Worm (Caenorhabditis elegans) whole organism, L3 larva: ENCODE results near the gene lgc-54.

Experiments used
- ceh-16 ChIP-seq: sonication (generic microtip); optimal IDR thresholded peaks from 2 replicates; lab custom pipeline; 2017; ENCODE audit warnings: missing biosample characterization, missing genetic modification characterization
- ceh-28 ChIP-seq: fragments of 150-350 bp; optimal IDR thresholded peaks from 2 replicates; lab custom pipeline; 2014; ENCODE audit warnings: missing biosample characterization, missing genetic modification reagents, missing genetic modification characterization
- ceh-82 ChIP-seq: fragments of 150-350 bp; optimal IDR thresholded peaks from 2 replicates; lab custom pipeline; 2014; ENCODE audit warnings: missing biosample characterization, missing genetic modification characterization
- elt-3 ChIP-seq, 3 experiments: fragments of 150-350 bp in 1 of 3; sonication (generic microtip) in 2 of 3; optimal IDR thresholded peaks; 2 replicates in 2 of 3; 4 replicates in 1 of 3; lab custom pipeline; 2014 to 2017; ENCODE audit warnings: missing biosample characterization in 3 of 3, missing genetic modification characterization in 3 of 3
- fkh-10 ChIP-seq: sonication (generic microtip); optimal IDR thresholded peaks from 2 replicates; lab custom pipeline; 2017; ENCODE audit warnings: missing biosample characterization, missing genetic modification reagents, missing genetic modification characterization
- lin-39 ChIP-seq: fragments of 150-350 bp; optimal IDR thresholded peaks from 2 replicates; lab custom pipeline; 2018; ENCODE audit warnings: missing biosample characterization, missing genetic modification reagents, missing genetic modification characterization
- nhr-11 ChIP-seq: fragments of 150-350 bp; optimal IDR thresholded peaks from 2 replicates; lab custom pipeline; 2014; ENCODE audit warnings: missing biosample characterization, missing genetic modification characterization
- nhr-23 ChIP-seq: fragments of 150-350 bp; optimal IDR thresholded peaks from 2 replicates; lab custom pipeline; 2014; ENCODE audit warnings: missing biosample characterization, missing genetic modification reagents, missing genetic modification characterization
- nhr-76 ChIP-seq: fragments of 150-350 bp; sonication (generic microtip); optimal IDR thresholded peaks from 5 replicates; lab custom pipeline; 2014; ENCODE audit warnings: missing biosample characterization, missing genetic modification characterization
- sea-2 ChIP-seq: fragments of 150-350 bp; sonication (generic microtip); optimal IDR thresholded peaks from 4 replicates; lab custom pipeline; 2014; ENCODE audit warnings: missing biosample characterization, missing genetic modification reagents, missing genetic modification characterization
- snpc-4 ChIP-seq: fragments of 150-350 bp; optimal IDR thresholded peaks from 2 replicates; lab custom pipeline; 2014; ENCODE audit warnings: missing biosample characterization, missing genetic modification characterization
- zag-1 ChIP-seq: fragments of 150-350 bp; optimal IDR thresholded peaks from 2 replicates; lab custom pipeline; 2014; ENCODE audit warnings: missing biosample characterization, missing genetic modification characterization
- ztf-11 ChIP-seq: fragments of 150-350 bp; optimal IDR thresholded peaks from 2 replicates; lab custom pipeline; 2014; ENCODE audit warnings: missing biosample characterization, missing genetic modification characterization

DNA sequence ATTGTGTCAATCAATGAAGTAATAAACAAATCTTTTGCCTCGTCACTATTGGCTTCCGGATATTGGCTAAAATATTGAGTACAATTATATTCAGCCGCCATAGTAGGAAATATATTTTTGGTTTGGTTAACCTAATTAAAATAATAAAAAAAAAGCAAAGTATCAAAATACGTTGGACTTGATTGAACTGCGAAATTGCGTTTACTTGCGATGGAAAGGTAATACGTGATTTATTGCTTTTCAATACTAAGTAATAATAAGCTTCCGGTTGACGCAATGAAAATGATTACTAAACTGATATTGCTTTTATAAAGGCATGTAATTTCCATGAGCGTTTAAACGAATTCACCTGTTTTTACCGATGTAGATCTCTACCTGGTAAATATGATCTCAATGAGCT lies 46.8 kb downstream of the lgc-54 start, which contains the start of gene dmsr-9:
- no peak for TF ChIP-seq ceh-16 (tag; lab: Kevin White, UChicago)
- no peak for TF ChIP-seq snpc-4
- no peak for TF ChIP-seq ceh-28 (tag; lab: Kevin White, UChicago)
- no peak for TF ChIP-seq nhr-76 (tag; lab: Kevin White, UChicago)
- no peak for TF ChIP-seq nhr-11 (tag; lab: Kevin White, UChicago)
- TF ChIP-seq fkh-10 (GFP tag; lab: Kevin White, UChicago): no peak
- TF ChIP-seq zag-1: no peak
- no peak for TF ChIP-seq ceh-82 (tag; lab: Kevin White, UChicago)
- no peak for TF ChIP-seq nhr-23 (tag; lab: Kevin White, UChicago)
- TF ChIP-seq lin-39 (tag; lab: Kevin White, UChicago): no peak
- TF ChIP-seq sea-2: no peak
- no peak for TF ChIP-seq elt-3 (tag; optimal IDR thresholded peaks at IDR 0.05; lab: Kevin White, UChicago)
- no peak for TF ChIP-seq ztf-11 (tag; lab: Kevin White, UChicago)
